Worm (Caenorhabditis elegans): ENCODE results near the gene R07D5.2.
A peak's percentile ranks its signal among the peaks of the same experiment; 100 is the strongest.

R07D5.2 gene

ce11 chrX:15127338-15127737 lies 10.9 kb upstream of the R07D5.2 start:
- TF ChIP-seq egrh-3 (GFP tag; IDR thresholded peaks at IDR 0.05), result peak; percentile 67; the same call in 1 of the 2 replicates
- peak; percentile 76 for TF ChIP-seq zfh-2 (GFP tag; conservative IDR thresholded peaks at IDR 0.05)
- TF ChIP-seq cebp-2 (GFP tag; IDR thresholded peaks at IDR 0.05), result 0 out of 2 replicates have a peak, but pooled peaks have one; percentile 9
- no peak for TF ChIP-seq nhr-27 (tag; optimal IDR thresholded peaks at IDR 0.05)

- TF ChIP-seq rpc-1 (optimal IDR thresholded peaks at IDR 0.05), result no peak
- TF ChIP-seq rpc-1 (tag; optimal IDR thresholded peaks at IDR 0.05), result no peak
- TF ChIP-seq let-526 (GFP tag; IDR thresholded peaks at IDR 0.05), result no peak
- no peak for TF ChIP-seq lin-26 (GFP tag; IDR thresholded peaks at IDR 0.05)
- no peak for TF ChIP-seq nhr-90 (tag; optimal IDR thresholded peaks at IDR 0.05)
- TF ChIP-seq rec-8 (tag; optimal IDR thresholded peaks at IDR 0.05), result no peak
- TF ChIP-seq let-607 (tag; optimal IDR thresholded peaks at IDR 0.05), result no peak
- no peak for TF ChIP-seq nfya-1 (tag; optimal IDR thresholded peaks at IDR 0.05; ENCODE audit: borderline replicate concordance, insufficient read depth)
- TF ChIP-seq F39B2.1 (GFP tag; IDR thresholded peaks at IDR 0.05), result no peak
- no peak for TF ChIP-seq madf-3 (GFP tag; IDR thresholded peaks at IDR 0.05)
- TF ChIP-seq hrde-1 (tag; optimal IDR thresholded peaks at IDR 0.05; ENCODE audit: borderline replicate concordance), result no peak
- TF ChIP-seq nfyb-1 (GFP tag; IDR thresholded peaks at IDR 0.05), result no peak
- no peak for TF ChIP-seq egl-44 (GFP tag; IDR thresholded peaks at IDR 0.05)
Measured at ce11 chrX:15126736-15127135, 10.3 kb upstream of the R07D5.2 start.

- TF ChIP-seq F33H1.4 (GFP tag; IDR thresholded peaks at IDR 0.05), result no peak
- no peak for TF ChIP-seq sea-2 (GFP tag; IDR thresholded peaks at IDR 0.05)
- no peak for TF ChIP-seq Y56A3A.18 (GFP tag; IDR thresholded peaks at IDR 0.05)
- no peak for TF ChIP-seq Y53G8AR.9 (GFP tag; conservative IDR thresholded peaks at IDR 0.05)
Measured at ce11 chrX:15125138-15125537, 8.7 kb upstream of the R07D5.2 start.

ce11 chrX:15120545-15120944 lies 4.1 kb upstream of the R07D5.2 start:
- TF ChIP-seq tbp1 (GFP tag; optimal IDR thresholded peaks at IDR 0.05) (no peak), pha-4 (tag; optimal IDR thresholded peaks at IDR 0.05) (no peak), Y56A3A.18 (GFP tag; IDR thresholded peaks at IDR 0.05) (no peak), madf-6 (GFP tag; IDR thresholded peaks at IDR 0.05) (no peak), somi-1 (GFP tag; optimal IDR thresholded peaks at IDR 0.05) (no peak)

- TF ChIP-seq B0336.3 (GFP tag; IDR thresholded peaks at IDR 0.05), result no peak
Measured at ce11 chrX:15115748-15116147, 666 bp downstream of the R07D5.2 start.

ce11 chrX:15112172-15112571 lies 4.2 kb downstream of the R07D5.2 start:
- TF ChIP-seq snpc-4 (GFP tag; optimal IDR thresholded peaks at IDR 0.05) (no peak), snpc-4 (tag; optimal IDR thresholded peaks at IDR 0.05) (peak in 2 of 4 experiments; percentile 34 to 71), ceh-58 (GFP tag; IDR thresholded peaks at IDR 0.05) (0 out of 2 replicates have a peak, but pooled peaks have one; percentile 41), hlh-12 (tag; optimal IDR thresholded peaks at IDR 0.05) (no peak), F37B4.10 (GFP tag; IDR thresholded peaks at IDR 0.05) (no peak), ztf-25 (GFP tag; IDR thresholded peaks at IDR 0.05) (0 out of 2 replicates have a peak, but pooled peaks have one; percentile 32)

All from whole organism, young adult.